Fruit fly (Drosophila melanogaster) S2 (cell line): ENCODE results near the gene Sirt2.

ENCODE experiments used
- CG8478 ChIP-seq: fragments of >200 bp; optimal IDR thresholded peaks from 2 replicates; lab custom pipeline; 2018
- CTCF ChIP-seq, 2 experiments: fragments of >200 bp; optimal IDR thresholded peaks; 2 replicates each; lab custom pipeline; 2018

Sirt2 gene

DNA sequence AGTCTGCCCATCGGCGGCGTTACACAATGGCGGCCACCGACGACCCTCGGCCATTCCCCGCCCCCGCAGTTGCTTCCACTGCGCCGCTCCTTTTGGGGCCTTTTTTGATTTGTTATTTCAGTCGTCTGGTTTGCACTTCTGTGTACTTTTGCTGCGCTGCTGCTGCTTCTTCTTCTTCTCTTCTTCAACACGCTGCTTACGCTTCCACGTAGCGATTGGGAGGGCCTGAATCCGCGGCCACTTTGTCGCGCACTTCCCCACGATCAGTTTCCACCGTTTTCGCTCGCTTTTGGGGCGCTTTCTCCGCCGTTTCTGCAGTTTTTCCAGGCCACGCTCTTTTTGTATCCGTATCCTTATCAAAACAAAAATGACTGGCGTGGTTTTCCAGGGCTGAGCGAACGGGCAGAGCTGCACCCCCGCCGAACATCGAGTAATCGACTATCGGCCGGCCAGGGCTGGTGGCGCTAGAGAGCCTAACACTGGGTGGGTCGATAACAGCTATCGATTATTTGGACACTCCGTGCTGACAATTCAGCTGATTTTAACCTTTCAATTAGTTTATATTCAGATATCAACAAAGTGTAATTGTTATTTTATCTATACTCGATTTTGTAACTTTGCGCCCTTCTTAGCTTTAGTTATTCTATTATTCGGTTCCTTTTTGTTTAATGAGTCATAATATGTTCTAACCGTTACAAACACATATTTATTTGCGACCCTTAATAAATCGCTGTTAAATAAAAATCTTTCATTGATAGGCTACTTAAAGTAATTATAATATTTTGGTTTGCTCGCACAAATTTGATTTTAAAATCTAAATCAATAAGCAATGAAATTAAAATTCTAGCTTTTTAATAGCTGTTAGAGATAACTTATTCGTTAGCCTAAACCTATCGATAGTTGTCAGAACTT, at the start of gene Sirt2, which contains the start of gene CG4360:
Gene Sirt2, plus strand, starts transcription at position 894 of the 912 bp plus-strand sequence.
Gene CG4360, minus strand, starts transcription at position 432 of the 912 bp plus-strand sequence.
- peak in 1 of 2 experiments; percentile 21 for TF ChIP-seq CTCF (optimal IDR thresholded peaks at IDR 0.05; lab: Kevin White, UChicago)
- TF ChIP-seq CG8478 (lab: Kevin White, UChicago) = no peak

DNA sequence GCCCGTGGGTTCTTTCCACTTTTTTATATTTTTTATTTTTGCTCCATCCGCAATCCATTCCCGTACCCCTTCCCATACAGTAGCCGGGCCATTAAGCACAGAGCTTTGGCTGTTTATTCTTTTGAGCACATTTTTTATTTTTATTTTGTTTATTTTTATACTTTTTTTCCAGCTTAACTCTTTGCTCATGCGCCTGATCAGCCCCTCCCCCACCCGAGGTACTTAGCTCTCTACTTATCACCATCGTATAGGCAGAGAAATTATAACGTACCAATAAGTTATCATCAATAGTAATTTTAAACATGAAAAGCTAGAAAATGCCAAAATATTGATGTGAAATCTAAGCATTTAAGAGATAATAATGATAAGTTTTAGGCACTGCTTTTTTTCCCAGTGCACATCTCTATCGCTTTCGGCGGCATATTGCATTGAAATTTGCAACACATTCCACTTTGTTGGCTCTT, 47.7 kb upstream of the Sirt2 start:
- TF ChIP-seq CTCF (optimal IDR thresholded peaks at IDR 0.05; lab: Kevin White, UChicago) = no peak
- no peak for TF ChIP-seq CG8478 (lab: Kevin White, UChicago)

DNA sequence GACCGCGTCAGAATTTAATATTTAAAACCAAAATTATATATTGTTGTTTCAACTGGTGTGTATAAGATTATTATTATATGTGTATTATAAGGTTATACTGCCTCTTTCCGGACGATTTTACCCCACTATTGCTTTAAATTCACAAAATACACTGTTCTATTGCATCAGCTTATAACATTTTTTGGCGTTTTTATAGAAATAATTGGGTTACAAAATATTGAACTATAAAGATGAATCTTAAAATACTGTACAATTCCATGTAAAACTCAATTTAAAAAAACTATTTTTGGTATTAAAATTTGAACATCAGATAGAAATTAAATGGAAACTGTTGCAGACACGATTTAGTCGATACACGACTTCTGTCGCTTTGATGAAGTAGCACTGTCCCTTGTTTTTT, 46.2 kb upstream of the Sirt2 start:
- TF ChIP-seq CG8478 (lab: Kevin White, UChicago) (no peak), CTCF (optimal IDR thresholded peaks at IDR 0.05; lab: Kevin White, UChicago) (no peak)

DNA sequence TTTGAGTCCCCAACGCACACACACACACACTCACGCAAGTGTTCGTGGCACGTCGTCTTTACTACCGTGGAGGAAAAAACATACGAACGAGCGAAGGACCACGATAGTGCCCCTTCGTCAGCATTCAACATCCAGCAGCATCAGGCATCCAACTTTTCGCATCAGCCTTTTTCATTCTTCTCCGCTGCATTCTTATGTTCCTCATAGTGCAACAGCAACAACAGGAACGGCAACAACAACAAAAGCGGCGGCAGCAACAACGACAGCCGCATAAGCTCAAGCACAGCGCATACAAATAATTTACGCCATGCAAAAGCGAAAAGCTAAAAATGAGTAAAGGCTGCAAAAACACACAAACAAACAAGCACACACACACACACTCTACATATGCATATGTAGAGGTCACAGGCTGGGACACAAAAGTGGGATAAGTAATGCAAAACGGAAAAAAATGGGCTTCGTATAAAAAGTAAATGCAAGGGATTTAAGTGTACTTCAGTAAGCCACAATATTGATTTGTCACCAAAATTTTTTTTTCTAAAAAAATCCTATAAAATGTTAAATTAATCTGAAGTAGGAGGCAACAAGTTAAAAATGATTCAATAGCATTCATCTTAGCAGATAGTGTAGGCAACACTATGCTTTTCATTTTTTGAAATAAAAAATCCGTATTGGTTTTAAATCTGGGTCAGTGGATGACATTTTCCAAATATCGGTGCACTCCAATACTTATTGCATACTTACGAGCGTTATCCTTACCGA, 45.3 kb upstream of the Sirt2 start:
- TF ChIP-seq CG8478 (lab: Kevin White, UChicago) = no peak
- TF ChIP-seq CTCF (optimal IDR thresholded peaks at IDR 0.05; lab: Kevin White, UChicago) = no peak

DNA sequence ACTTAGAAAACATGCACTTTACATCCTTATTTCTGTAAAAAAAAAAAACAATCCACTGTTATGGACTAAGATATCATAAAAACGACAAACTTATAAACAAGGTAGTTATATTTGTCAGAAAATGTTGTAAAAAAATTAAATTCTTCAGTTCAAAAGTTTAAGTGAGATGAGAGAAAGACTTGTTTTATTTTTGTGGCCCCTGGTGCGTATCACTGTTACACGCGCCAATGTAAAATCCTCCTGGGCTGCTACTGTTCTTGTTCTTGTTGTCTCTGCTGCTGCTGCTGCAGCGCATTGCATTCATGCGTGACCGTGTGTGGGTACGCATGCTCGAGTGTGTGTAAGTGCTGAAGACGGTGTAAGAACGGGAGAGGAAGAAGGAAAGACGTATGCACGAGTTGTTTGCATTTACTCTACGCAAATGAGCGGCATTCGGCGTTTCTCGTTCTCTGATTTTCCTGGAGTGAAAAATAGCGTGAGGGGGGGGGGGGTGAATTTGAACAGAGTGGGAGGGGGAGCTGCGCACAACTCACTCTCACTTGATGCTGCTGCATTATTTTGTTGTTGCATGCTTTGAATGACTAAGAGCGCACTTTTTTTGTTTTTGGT, 44.6 kb upstream of the Sirt2 start:
- TF ChIP-seq CG8478 (lab: Kevin White, UChicago) (no peak), CTCF (optimal IDR thresholded peaks at IDR 0.05; lab: Kevin White, UChicago) (no peak)

DNA sequence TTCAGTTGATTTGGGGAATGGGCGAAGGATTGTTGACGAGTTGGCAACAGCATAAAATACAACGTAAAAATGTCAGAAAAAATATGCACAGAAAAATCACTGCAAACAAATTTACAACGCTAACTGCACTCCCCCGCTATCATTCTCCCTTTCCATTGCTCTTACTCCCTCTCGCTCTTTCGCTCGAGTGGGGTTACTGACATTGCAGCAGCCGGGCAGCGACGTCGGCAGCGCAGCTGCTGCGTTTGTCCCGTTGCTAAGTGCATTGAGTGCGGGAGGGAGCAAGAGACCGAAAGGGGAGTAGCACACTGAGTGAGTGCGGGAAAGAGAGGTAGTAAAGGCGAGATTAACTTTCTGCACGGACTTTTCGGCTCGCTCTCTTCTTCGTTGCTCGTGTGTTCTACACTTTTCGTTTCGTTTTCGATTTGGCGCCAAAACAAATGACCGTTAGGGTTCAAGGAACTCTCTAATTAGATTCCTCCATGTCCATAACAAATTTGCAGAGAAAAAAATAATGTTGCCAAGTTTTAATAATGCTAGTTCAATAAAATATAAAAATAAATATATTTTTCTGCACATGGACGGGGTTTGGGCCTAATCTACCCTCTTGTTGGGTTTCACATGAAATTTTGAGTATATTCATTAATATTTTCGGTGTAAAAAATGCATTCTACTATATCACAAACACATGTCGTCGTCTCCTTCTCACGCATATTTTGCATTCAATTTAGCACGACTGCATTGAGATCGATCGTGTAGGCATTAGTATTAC, 43.9 kb upstream of the Sirt2 start:
- TF ChIP-seq CTCF (optimal IDR thresholded peaks at IDR 0.05; lab: Kevin White, UChicago) (no peak), CG8478 (lab: Kevin White, UChicago) (no peak)

DNA sequence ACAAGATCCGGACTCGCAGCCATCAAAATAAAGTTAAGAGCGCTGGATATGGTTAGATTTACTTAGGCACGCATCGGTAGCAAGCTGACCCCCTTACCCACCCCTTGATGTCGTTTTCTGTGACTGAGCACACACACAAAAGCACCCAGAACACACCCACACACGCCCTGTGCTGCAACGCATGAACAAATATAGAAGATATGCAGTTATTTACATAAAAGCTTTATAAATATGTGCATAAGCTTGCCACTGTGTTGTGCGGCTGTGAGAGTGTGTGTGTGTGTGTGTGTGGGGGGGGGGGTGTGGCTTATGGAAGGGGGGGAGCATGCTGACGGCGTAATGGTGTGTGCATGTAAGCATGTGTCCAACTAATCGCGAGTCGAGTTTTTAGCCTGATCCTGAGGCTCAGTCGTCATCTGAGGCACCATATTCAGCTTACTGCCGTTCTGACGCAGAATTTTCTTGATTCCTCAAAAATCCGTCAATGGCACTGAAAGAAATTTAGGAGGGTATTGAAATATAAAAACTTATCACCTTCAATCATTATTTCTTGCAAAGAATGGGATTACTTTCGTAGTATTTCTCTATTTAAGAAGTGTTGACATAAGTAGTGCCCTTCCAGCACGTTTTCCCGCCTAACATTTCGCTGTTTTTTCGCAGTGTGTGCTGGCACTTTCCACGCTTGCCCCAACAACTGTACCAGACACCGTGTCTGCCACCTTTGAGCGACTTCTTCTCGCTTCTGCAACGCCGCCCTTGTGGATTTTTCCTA, 42.4 kb upstream of the Sirt2 start:
- no peak for TF ChIP-seq CTCF (optimal IDR thresholded peaks at IDR 0.05; lab: Kevin White, UChicago)
- TF ChIP-seq CG8478 (lab: Kevin White, UChicago) = no peak

DNA sequence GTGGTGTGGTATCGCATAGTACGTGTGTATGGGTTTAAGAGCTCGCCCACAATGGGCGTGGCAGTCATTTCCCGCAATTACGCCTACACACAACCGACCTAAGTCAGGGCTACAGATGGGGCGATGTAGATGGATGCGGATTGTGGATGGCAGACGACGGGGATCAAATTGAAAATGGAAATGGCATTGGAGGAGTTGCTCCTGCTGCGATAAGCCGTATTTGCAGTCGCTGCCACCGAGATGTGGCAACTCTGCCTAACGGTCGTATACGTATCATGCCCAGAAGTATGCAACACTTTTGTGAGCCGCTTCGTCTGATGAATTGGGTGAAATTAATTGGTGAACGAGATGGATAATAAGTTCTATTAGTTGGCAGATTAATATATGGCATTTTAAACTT, 41.5 kb upstream of the Sirt2 start:
- TF ChIP-seq CG8478 (lab: Kevin White, UChicago) (no peak), CTCF (optimal IDR thresholded peaks at IDR 0.05; lab: Kevin White, UChicago) (peak; percentile 17 to 32)

DNA sequence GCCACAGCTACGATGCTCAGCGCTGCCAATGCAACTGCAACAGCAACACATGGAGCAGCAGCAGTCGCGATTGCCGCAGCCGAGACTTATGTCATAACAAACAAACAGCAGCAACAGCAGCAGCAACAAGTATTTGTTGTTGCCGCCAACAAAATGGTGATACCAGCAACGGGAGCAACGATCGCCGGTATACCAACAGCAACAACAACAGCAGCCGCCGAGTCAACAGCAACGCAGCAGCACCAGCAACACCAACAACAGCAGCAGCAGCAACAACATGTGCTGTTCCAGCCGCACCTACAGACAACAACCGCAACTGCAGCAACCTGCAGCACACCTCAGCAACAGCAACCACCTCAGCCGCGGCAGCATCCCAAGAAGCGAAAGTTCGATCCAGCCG, 40.2 kb upstream of the Sirt2 start:
- TF ChIP-seq CG8478 (lab: Kevin White, UChicago) = no peak
- no peak for TF ChIP-seq CTCF (optimal IDR thresholded peaks at IDR 0.05; lab: Kevin White, UChicago)

DNA sequence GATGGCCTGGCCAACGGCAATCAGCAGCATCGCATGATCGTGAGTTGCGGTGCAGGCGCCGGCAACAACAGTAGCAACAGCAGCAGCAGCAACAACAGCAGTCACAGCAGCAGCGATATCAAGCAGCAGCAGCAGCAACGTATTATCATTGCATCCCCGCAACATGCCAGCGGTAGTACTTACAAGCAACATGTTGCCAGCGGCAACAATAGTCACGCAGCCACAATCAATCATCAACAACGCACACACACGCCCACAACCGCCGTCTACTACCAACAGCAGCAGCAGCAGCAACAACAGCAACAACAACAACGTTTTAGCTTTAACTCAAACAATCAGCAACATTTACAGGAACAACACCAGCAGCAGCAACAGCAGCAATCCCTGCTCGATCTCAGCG, 39.7 kb upstream of the Sirt2 start:
- TF ChIP-seq CTCF (optimal IDR thresholded peaks at IDR 0.05; lab: Kevin White, UChicago) = no peak
- TF ChIP-seq CG8478 (lab: Kevin White, UChicago) = no peak

DNA sequence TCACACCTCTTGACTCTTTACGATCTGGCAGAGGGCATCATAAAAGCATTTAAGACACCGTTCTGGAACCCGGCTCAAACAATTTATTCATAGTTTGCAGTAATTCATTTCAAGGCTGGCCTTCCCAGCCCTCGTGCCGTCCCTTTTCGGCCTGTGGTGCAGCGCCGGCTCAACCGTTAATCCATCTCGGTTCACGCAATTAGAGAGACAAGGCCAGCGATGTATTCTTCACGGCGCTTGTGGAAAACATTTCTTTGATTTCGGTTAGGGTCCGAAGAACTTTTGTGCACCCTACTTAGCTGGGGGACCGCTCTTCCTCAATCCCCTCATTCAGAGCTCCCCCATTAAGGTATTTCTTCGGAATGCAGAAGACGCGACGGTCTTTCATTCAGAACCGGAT, 37.2 kb upstream of the Sirt2 start:
- TF ChIP-seq CG8478 (lab: Kevin White, UChicago) (no peak), CTCF (optimal IDR thresholded peaks at IDR 0.05; lab: Kevin White, UChicago) (no peak)

DNA sequence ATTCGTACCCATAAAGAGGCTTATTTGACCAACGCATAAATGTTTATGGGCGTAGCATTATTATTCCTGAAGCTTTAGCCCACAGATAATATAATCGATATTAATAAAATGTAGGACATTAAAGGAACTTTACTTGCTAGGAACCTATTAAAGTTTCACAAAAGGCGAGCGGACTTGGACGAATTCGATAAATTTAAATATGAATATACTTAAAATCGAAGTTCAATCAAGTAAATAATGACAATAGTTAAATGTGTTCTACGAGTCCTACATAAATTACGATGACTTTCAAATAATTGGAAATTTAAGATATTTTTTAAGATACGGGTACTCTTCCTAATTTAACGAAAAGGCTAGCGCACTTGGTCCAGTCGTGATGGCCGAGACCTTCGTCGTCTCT, 36.7 kb upstream of the Sirt2 start:
- no peak for TF ChIP-seq CTCF (optimal IDR thresholded peaks at IDR 0.05; lab: Kevin White, UChicago)
- TF ChIP-seq CG8478 (lab: Kevin White, UChicago) = no peak
